Worm (Caenorhabditis elegans): Measurements from ENCODE around the gene Y105C5A.1273.
"Not testable (repeated sequence)": the region's sequence is repeated elsewhere in the genome, so short reads cannot be mapped to it uniquely, and the experiment has no call there.

- not testable (repeated sequence) for TF ChIP-seq sea-2 (GFP tag; IDR thresholded peaks at IDR 0.05); ama-1 (optimal IDR thresholded peaks at IDR 0.05); ama-1 (GFP tag; optimal IDR thresholded peaks at IDR 0.05); lir-1 (GFP tag; conservative IDR thresholded peaks at IDR 0.05); ceh-40 (GFP tag; IDR thresholded peaks at IDR 0.05); unc-62 (GFP tag; optimal IDR thresholded peaks at IDR 0.05); F23B12.7 (tag; optimal IDR thresholded peaks at IDR 0.05; ENCODE audit: insufficient read depth); chd-7 (tag; optimal IDR thresholded peaks at IDR 0.05); Y53G8AR.9 (GFP tag; conservative IDR thresholded peaks at IDR 0.05); nhr-90 (tag; optimal IDR thresholded peaks at IDR 0.05); unc-130 (GFP tag; optimal IDR thresholded peaks at IDR 0.05); F22D6.2 (tag; optimal IDR thresholded peaks at IDR 0.05)
Measured at ce11 chrIV:15752114-15752513, 38.8 kb upstream of the Y105C5A.1273 start, which contains the start of gene Y105C5A.1285.
